Worm (Caenorhabditis elegans) whole organism, L3 larva: ENCODE data around the gene F56B3.6.

ENCODE experiments used
- R02D3.7 ChIP-seq: fragments of 150-350 bp; optimal IDR thresholded peaks from 2 replicates; lab custom pipeline; 2014; ENCODE audit warnings: missing biosample characterization, missing genetic modification characterization
- ZK546.5 ChIP-seq: sonication (generic microtip); optimal IDR thresholded peaks from 2 replicates; lab custom pipeline; 2017; ENCODE audit warnings: missing biosample characterization, missing genetic modification characterization
- aly-2 ChIP-seq: fragments of 150-350 bp; optimal IDR thresholded peaks from 2 replicates; lab custom pipeline; 2014; ENCODE audit warnings: missing biosample characterization, missing genetic modification characterization
- ceh-28 ChIP-seq: fragments of 150-350 bp; optimal IDR thresholded peaks from 2 replicates; lab custom pipeline; 2014; ENCODE audit warnings: missing biosample characterization, missing genetic modification reagents, missing genetic modification characterization
- ceh-82 ChIP-seq: fragments of 150-350 bp; optimal IDR thresholded peaks from 2 replicates; lab custom pipeline; 2014; ENCODE audit warnings: missing biosample characterization, missing genetic modification characterization
- ceh-9 ChIP-seq: sonication (generic microtip); optimal IDR thresholded peaks from 2 replicates; lab custom pipeline; 2018; ENCODE audit warnings: missing biosample characterization, missing genetic modification characterization
- daf-12 ChIP-seq: fragments of 150-350 bp; optimal IDR thresholded peaks from 2 replicates; lab custom pipeline; 2014; ENCODE audit warnings: missing biosample characterization, missing genetic modification reagents, missing genetic modification characterization
- egl-5 ChIP-seq: fragments of 150-350 bp; optimal IDR thresholded peaks from 2 replicates; lab custom pipeline; 2017; ENCODE audit warnings: missing biosample characterization, missing genetic modification reagents, missing genetic modification characterization, inconsistent platforms
- elt-1 ChIP-seq: fragments of 150-350 bp; optimal IDR thresholded peaks from 2 replicates; lab custom pipeline; 2014; ENCODE audit warnings: missing biosample characterization, missing genetic modification characterization
- elt-2 ChIP-seq: sonication (generic microtip); optimal IDR thresholded peaks from 2 replicates; lab custom pipeline; 2016; ENCODE audit warnings: missing genetic modification reagents, mild to moderate bottlenecking, missing genetic modification characterization, missing compliant biosample characterization
- elt-3 ChIP-seq, 3 experiments: fragments of 150-350 bp in 1 of 3; sonication (generic microtip) in 2 of 3; optimal IDR thresholded peaks; 2 replicates in 2 of 3; 4 replicates in 1 of 3; lab custom pipeline; 2014 to 2017; ENCODE audit warnings: missing biosample characterization in 3 of 3, missing genetic modification characterization in 3 of 3
- eor-1 ChIP-seq, 2 experiments: fragments of 150-350 bp; optimal IDR thresholded peaks; 2 replicates each; lab custom pipeline; 2014 to 2018; ENCODE audit warnings: missing biosample characterization in 2 of 2, missing genetic modification characterization in 2 of 2
- fkh-10 ChIP-seq: sonication (generic microtip); optimal IDR thresholded peaks from 2 replicates; lab custom pipeline; 2017; ENCODE audit warnings: missing biosample characterization, missing genetic modification reagents, missing genetic modification characterization
- fkh-2 ChIP-seq: fragments of 150-350 bp; optimal IDR thresholded peaks from 2 replicates; lab custom pipeline; 2014; ENCODE audit warnings: missing biosample characterization, missing genetic modification reagents, missing genetic modification characterization
- fos-1 ChIP-seq: fragments of 150-350 bp; optimal IDR thresholded peaks from 2 replicates; lab custom pipeline; 2014; ENCODE audit warnings: missing biosample characterization, missing genetic modification characterization
- hmg-11 ChIP-seq: sonication (generic microtip); optimal IDR thresholded peaks from 2 replicates; lab custom pipeline; 2016; ENCODE audit warnings: missing genetic modification characterization, missing compliant biosample characterization
- jun-1 ChIP-seq: fragments of 150-350 bp; optimal IDR thresholded peaks from 2 replicates; lab custom pipeline; 2014; ENCODE audit warnings: missing biosample characterization, missing genetic modification reagents, missing genetic modification characterization
- lin-15B ChIP-seq: fragments of 150-350 bp; optimal IDR thresholded peaks from 2 replicates; lab custom pipeline; 2014; ENCODE audit warnings: missing biosample characterization, missing genetic modification characterization
- lin-39 ChIP-seq: fragments of 150-350 bp; optimal IDR thresholded peaks from 2 replicates; lab custom pipeline; 2018; ENCODE audit warnings: missing biosample characterization, missing genetic modification reagents, missing genetic modification characterization
- lsy-12 ChIP-seq: sonication (generic microtip); optimal IDR thresholded peaks from 2 replicates; lab custom pipeline; 2016; ENCODE audit warnings: mild to moderate bottlenecking, missing genetic modification characterization, missing compliant biosample characterization
- mml-1 ChIP-seq: fragments of 150-350 bp; sonication (generic microtip); optimal IDR thresholded peaks from 3 replicates; lab custom pipeline; 2014; ENCODE audit warnings: missing biosample characterization, missing genetic modification characterization
- nfya-1 ChIP-seq: sonication (generic microtip); optimal IDR thresholded peaks from 2 replicates; lab custom pipeline; 2017; ENCODE audit warnings: missing genetic modification characterization, mild to moderate bottlenecking, missing compliant biosample characterization, antibody characterized with exemption, moderate library complexity; ENCODE audit not compliant: insufficient read depth
- nhr-11 ChIP-seq: fragments of 150-350 bp; optimal IDR thresholded peaks from 2 replicates; lab custom pipeline; 2014; ENCODE audit warnings: missing biosample characterization, missing genetic modification characterization
- nhr-12 ChIP-seq: fragments of 150-350 bp; optimal IDR thresholded peaks from 2 replicates; lab custom pipeline; 2014; ENCODE audit warnings: missing biosample characterization, missing genetic modification characterization
- nhr-23 ChIP-seq: fragments of 150-350 bp; optimal IDR thresholded peaks from 2 replicates; lab custom pipeline; 2014; ENCODE audit warnings: missing biosample characterization, missing genetic modification reagents, missing genetic modification characterization
- nhr-237 ChIP-seq: fragments of 150-350 bp; optimal IDR thresholded peaks from 2 replicates; lab custom pipeline; 2014; ENCODE audit warnings: missing biosample characterization, missing genetic modification characterization
- nhr-25 ChIP-seq: sonication (generic microtip); optimal IDR thresholded peaks from 2 replicates; lab custom pipeline; 2017; ENCODE audit warnings: missing biosample characterization, missing genetic modification characterization
- nhr-76 ChIP-seq: fragments of 150-350 bp; sonication (generic microtip); optimal IDR thresholded peaks from 5 replicates; lab custom pipeline; 2014; ENCODE audit warnings: missing biosample characterization, missing genetic modification characterization
- nhr-77 ChIP-seq: fragments of 150-350 bp; optimal IDR thresholded peaks from 2 replicates; lab custom pipeline; 2014; ENCODE audit warnings: missing biosample characterization, missing genetic modification characterization
- pha-4 ChIP-seq: fragments of 150-350 bp; optimal IDR thresholded peaks from 2 replicates; lab custom pipeline; 2014; ENCODE audit warnings: missing biosample characterization, missing genetic modification reagents, missing genetic modification characterization
- pqm-1 ChIP-seq: fragments of 150-350 bp; optimal IDR thresholded peaks from 2 replicates; lab custom pipeline; 2017; ENCODE audit warnings: missing biosample characterization, missing genetic modification characterization, inconsistent platforms
- sea-2 ChIP-seq: fragments of 150-350 bp; sonication (generic microtip); optimal IDR thresholded peaks from 4 replicates; lab custom pipeline; 2014; ENCODE audit warnings: missing biosample characterization, missing genetic modification reagents, missing genetic modification characterization
- skn-1 ChIP-seq: fragments of 150-350 bp; optimal IDR thresholded peaks from 2 replicates; lab custom pipeline; 2014; ENCODE audit warnings: missing biosample characterization, missing genetic modification characterization
- snpc-4 ChIP-seq: fragments of 150-350 bp; optimal IDR thresholded peaks from 2 replicates; lab custom pipeline; 2014; ENCODE audit warnings: missing biosample characterization, missing genetic modification characterization
- tbx-2 ChIP-seq: sonication (generic microtip); optimal IDR thresholded peaks from 2 replicates; lab custom pipeline; 2016; ENCODE audit warnings: mild to moderate bottlenecking, missing genetic modification characterization, missing compliant biosample characterization
- unc-39 ChIP-seq: sonication (generic microtip); optimal IDR thresholded peaks from 4 replicates; lab custom pipeline; 2017; ENCODE audit warnings: missing biosample characterization, missing genetic modification characterization
- unc-62 ChIP-seq: fragments of 150-350 bp; sonication (generic microtip); optimal IDR thresholded peaks from 4 replicates; lab custom pipeline; 2014; ENCODE audit warnings: missing biosample characterization, missing genetic modification reagents, missing genetic modification characterization
- zag-1 ChIP-seq: fragments of 150-350 bp; optimal IDR thresholded peaks from 2 replicates; lab custom pipeline; 2014; ENCODE audit warnings: missing biosample characterization, missing genetic modification characterization
- ztf-11 ChIP-seq: fragments of 150-350 bp; optimal IDR thresholded peaks from 2 replicates; lab custom pipeline; 2014; ENCODE audit warnings: missing biosample characterization, missing genetic modification characterization
- ztf-4 ChIP-seq: fragments of 150-350 bp; optimal IDR thresholded peaks from 2 replicates; lab custom pipeline; 2014; ENCODE audit warnings: missing biosample characterization, missing genetic modification characterization

F56B3.6 gene

DNA sequence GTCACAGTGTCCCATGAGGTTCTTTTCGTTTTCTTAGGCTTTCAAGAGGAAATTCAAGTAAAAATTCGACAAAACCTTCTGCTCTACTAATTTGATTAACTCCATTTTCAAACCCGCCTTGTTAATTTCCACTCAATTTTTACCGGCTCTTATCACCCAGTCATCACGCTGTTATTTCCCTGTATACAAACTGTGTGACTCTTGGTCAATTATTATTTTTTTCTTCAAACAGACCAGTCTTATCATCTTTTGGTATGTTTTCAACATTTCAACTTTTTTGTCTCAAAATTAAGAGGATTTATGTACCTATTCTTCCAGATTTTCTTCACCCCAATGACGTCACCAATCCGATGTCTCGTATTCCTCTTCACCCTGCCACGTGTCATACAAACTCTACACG lies 9.4 kb upstream of the F56B3.6 start, which contains the start of gene ugt-52:
ugt-52 (plus strand) TSS at position 301 of the 400 bp plus-strand sequence.
- TF ChIP-seq pha-4 (tag; lab: Kevin White, UChicago): peak; percentile 9
- no peak for TF ChIP-seq ztf-11 (tag; lab: Kevin White, UChicago)

DNA sequence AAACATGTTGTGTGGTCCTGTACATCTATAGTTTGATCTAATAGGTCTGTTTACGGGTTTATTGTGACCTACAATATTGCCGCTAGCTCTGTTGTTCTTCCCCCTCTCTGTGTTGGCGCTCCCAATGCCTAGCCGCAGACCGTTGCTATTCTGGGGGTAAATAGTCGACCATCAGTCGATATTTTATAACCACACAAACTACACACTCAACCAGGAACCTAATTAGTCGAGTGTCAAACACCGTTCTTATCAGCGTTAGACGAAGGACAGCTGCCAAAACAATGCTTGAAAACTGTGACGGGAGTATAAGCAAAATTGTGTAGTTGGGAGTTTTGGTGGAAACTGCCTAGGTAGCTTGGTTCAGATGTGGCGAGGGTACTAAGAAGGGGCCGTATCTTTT lies 5.5 kb upstream of the F56B3.6 start:
- TF ChIP-seq ZK546.5 (tag; lab: Kevin White, UChicago) (no peak), nhr-77 (tag; lab: Kevin White, UChicago) (no peak), zag-1 (tag; lab: Kevin White, UChicago) (no peak), unc-39 (tag; lab: Kevin White, UChicago) (no peak), ztf-4 (tag; lab: Kevin White, UChicago) (no peak), daf-12 (tag; lab: Kevin White, UChicago) (no peak), lin-15B (no peak), fkh-10 (GFP tag; lab: Kevin White, UChicago) (no peak), elt-3 (tag; optimal IDR thresholded peaks at IDR 0.05; lab: Kevin White, UChicago) (no peak), skn-1 (tag; lab: Kevin White, UChicago) (no peak), ceh-9 (no peak), fkh-2 (no peak), tbx-2 (no peak), ceh-28 (tag; lab: Kevin White, UChicago) (no peak), elt-2 (tag; lab: Kevin White, UChicago) (no peak)

DNA sequence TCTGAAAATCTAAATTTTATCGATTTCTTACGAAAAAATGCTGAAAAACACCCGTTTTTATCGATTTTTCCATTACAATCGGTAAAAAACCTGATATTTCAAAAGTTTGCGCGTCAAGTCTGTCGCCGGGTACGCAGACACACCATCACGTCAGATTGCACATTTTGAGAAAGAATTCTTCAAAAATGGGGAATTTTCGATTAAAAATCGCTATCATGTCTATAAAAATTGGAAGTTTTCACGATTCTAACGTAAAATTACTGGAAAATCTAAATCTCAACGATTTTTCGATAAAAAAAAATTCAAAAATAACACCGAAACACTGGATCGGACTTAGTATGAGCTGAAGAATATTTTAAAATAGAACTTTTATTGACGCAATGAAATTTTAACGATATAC lies 6.4 kb downstream of the F56B3.6 start, which contains the start of gene F56B3.4:
F56B3.4 (minus strand) TSS at position 1 of the 400 bp plus-strand sequence.
- TF ChIP-seq nhr-11 (tag; lab: Kevin White, UChicago): no peak
- no peak for TF ChIP-seq ceh-28 (tag; lab: Kevin White, UChicago)
- TF ChIP-seq lin-15B: no peak
- TF ChIP-seq eor-1 (tag; optimal IDR thresholded peaks at IDR 0.05; lab: Kevin White, UChicago): no peak
- TF ChIP-seq pqm-1: no peak
- no peak for TF ChIP-seq elt-3 (tag; optimal IDR thresholded peaks at IDR 0.05; lab: Kevin White, UChicago)
- no peak for TF ChIP-seq nhr-77 (tag; lab: Kevin White, UChicago)
- no peak for TF ChIP-seq jun-1 (tag; lab: Kevin White, UChicago)
- no peak for TF ChIP-seq ceh-9
- no peak for TF ChIP-seq fkh-10 (GFP tag; lab: Kevin White, UChicago)
- no peak for TF ChIP-seq fkh-2

DNA sequence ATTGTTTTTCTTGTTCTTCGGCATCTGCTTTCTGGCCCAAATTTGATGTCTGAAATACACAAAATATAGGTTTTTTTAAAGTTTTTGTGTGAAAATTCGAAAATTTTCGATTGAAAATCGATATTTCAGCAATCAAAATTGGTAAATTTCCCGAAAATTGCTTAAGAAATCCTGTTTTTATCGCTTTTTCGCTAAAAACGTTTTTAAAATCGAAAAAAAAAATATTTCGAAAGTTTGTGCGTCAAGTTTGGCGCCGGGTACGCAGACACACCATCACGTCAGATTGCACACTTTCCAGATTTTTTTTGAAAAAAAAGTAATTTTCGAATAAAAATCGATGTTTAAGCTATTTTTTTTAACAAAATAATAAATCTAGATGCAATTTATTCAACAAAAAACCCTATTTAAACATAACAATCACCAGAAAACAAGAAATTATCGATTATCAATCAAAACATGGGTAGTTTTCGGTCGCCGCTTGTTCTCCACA lies 7.6 kb downstream of the F56B3.6 start, which contains the start of gene skr-18:
skr-18 (minus strand) TSS at position 51 of the 490 bp plus-strand sequence.
- TF ChIP-seq sea-2 (GFP tag; lab: Kevin White, UChicago): no peak
- no peak for TF ChIP-seq lin-15B
- TF ChIP-seq unc-62 (GFP tag; lab: Kevin White, UChicago): no peak
- no peak for TF ChIP-seq aly-2 (tag; lab: Kevin White, UChicago)
- TF ChIP-seq ztf-4 (tag; lab: Kevin White, UChicago): no peak
- no peak for TF ChIP-seq skn-1 (tag; lab: Kevin White, UChicago)
- TF ChIP-seq nhr-12 (tag; lab: Kevin White, UChicago): no peak
- no peak for TF ChIP-seq ZK546.5 (tag; lab: Kevin White, UChicago)
- no peak for TF ChIP-seq eor-1 (tag; optimal IDR thresholded peaks at IDR 0.05; lab: Kevin White, UChicago)
- no peak for TF ChIP-seq nhr-237 (tag; lab: Kevin White, UChicago)
- TF ChIP-seq lin-39 (tag; lab: Kevin White, UChicago): no peak

DNA sequence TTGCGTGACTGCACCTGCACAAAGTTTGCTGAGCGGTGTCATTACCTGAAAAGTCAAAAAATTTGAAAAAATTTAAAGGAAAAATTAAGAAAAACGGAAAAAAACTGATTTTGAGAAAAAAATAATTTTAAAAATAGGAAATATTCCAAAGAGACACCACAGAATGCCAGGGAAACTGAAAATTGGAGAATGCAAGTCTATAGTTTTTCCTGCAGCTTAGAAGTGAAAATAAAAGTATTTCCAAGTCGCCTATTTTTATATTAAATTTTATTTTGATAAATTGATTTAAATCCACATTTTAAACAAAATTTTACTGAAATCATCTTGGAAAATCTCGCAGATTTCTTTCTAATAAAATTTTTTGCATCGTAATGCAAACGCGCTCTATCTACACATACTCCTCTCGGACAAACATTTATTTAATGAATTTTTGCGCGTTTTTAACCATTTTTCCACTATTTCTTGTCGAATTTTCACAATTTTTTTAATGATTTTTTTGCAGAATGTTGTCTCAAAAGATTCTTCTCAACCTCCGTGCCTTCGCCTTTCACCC lies 8.7 kb downstream of the F56B3.6 start, which contains the start of the genes F56B3.11 and ech-5:
F56B3.11 (minus strand) TSS at position 51 of the 553 bp plus-strand sequence.
ech-5 (plus strand) TSS at position 503 of the 553 bp plus-strand sequence.
- TF ChIP-seq pqm-1 (peak; percentile 20), pha-4 (tag; lab: Kevin White, UChicago) (peak; percentile 74), ztf-4 (tag; lab: Kevin White, UChicago) (no peak), nhr-12 (tag; lab: Kevin White, UChicago) (no peak), skn-1 (tag; lab: Kevin White, UChicago) (peak; percentile 61), nhr-76 (tag; lab: Kevin White, UChicago) (no peak), egl-5 (tag; lab: Kevin White, UChicago) (no peak), sea-2 (GFP tag; lab: Kevin White, UChicago) (no peak), elt-2 (tag; lab: Kevin White, UChicago) (peak; percentile 41), nhr-11 (tag; lab: Kevin White, UChicago) (no peak), ceh-82 (tag; lab: Kevin White, UChicago) (no peak), fos-1 (tag; lab: Kevin White, UChicago) (no peak), R02D3.7 (tag; lab: Kevin White, UChicago) (no peak), snpc-4 (tag; lab: Kevin White, UChicago) (peak; percentile 2), fkh-2 (no peak), elt-1 (tag; lab: Kevin White, UChicago) (peak; percentile 81), ceh-9 (no peak), ZK546.5 (tag; lab: Kevin White, UChicago) (no peak), hmg-11 (peak; percentile 75), nhr-25 (tag; lab: Kevin White, UChicago) (no peak), aly-2 (tag; lab: Kevin White, UChicago) (no peak), mml-1 (tag; lab: Kevin White, UChicago) (no peak), ceh-28 (tag; lab: Kevin White, UChicago) (no peak), eor-1 (tag; optimal IDR thresholded peaks at IDR 0.05; lab: Kevin White, UChicago) (peak in 1 of 2 experiments; percentile 10), lsy-12 (tag; lab: Kevin White, UChicago) (peak; percentile 75), nfya-1 (peak; percentile 28), unc-62 (GFP tag; lab: Kevin White, UChicago) (no peak), jun-1 (tag; lab: Kevin White, UChicago) (no peak), nhr-237 (tag; lab: Kevin White, UChicago) (no peak), nhr-23 (tag; lab: Kevin White, UChicago) (peak; percentile 73)
